Worm (Caenorhabditis elegans): Measurements from ENCODE around the gene T13C2.2.

Gene T13C2.2

ce11 chrII:6750929-6751328 is 41.1 kb upstream of the T13C2.2 start, which contains the start of gene F41G3.20:
TSS of gene F41G3.20 (minus strand) at chrII:6751029.
- TF ChIP-seq cnd-1 (tag; optimal IDR thresholded peaks at IDR 0.05), result no peak
- no peak for TF ChIP-seq nhr-2 (tag; optimal IDR thresholded peaks at IDR 0.05)
- no peak for TF ChIP-seq mab-5 (tag; optimal IDR thresholded peaks at IDR 0.05)
- TF ChIP-seq ham-2 (GFP tag; optimal IDR thresholded peaks at IDR 0.05), result no peak
- no peak for TF ChIP-seq ceh-39 (tag; optimal IDR thresholded peaks at IDR 0.05)
- no peak for TF ChIP-seq M03D4.4 (tag; optimal IDR thresholded peaks at IDR 0.05)
- TF ChIP-seq nhr-76 (tag; optimal IDR thresholded peaks at IDR 0.05), result no peak
- no peak for TF ChIP-seq lsy-2 (tag; optimal IDR thresholded peaks at IDR 0.05)
- TF ChIP-seq mep-1 (tag; optimal IDR thresholded peaks at IDR 0.05), result no peak
- TF ChIP-seq elt-3 (tag; optimal IDR thresholded peaks at IDR 0.05), result no peak
- TF ChIP-seq ztf-11 (tag; optimal IDR thresholded peaks at IDR 0.05), result no peak
- TF ChIP-seq bed-3 (GFP tag; optimal IDR thresholded peaks at IDR 0.05), result no peak
- no peak for TF ChIP-seq unc-39 (tag; optimal IDR thresholded peaks at IDR 0.05)
- TF ChIP-seq lin-13 (tag; optimal IDR thresholded peaks at IDR 0.05), result no peak
- no peak for TF ChIP-seq mls-2 (tag; optimal IDR thresholded peaks at IDR 0.05)
- no peak for TF ChIP-seq pha-4 (tag; optimal IDR thresholded peaks at IDR 0.05)

- TF ChIP-seq mep-1 (tag; optimal IDR thresholded peaks at IDR 0.05) (no peak), elt-1 (tag; optimal IDR thresholded peaks at IDR 0.05; ENCODE audit: borderline replicate concordance, insufficient read depth) (no peak), flh-1 (GFP tag; optimal IDR thresholded peaks at IDR 0.05) (no peak), elt-3 (tag; optimal IDR thresholded peaks at IDR 0.05) (no peak), ceh-83 (GFP tag; optimal IDR thresholded peaks at IDR 0.05) (no peak), bed-3 (GFP tag; optimal IDR thresholded peaks at IDR 0.05) (no peak), pha-4 (tag; optimal IDR thresholded peaks at IDR 0.05) (no peak), nhr-28 (tag; optimal IDR thresholded peaks at IDR 0.05) (no peak), ceh-39 (tag; optimal IDR thresholded peaks at IDR 0.05) (no peak), snpc-4 (tag; optimal IDR thresholded peaks at IDR 0.05) (no peak), ceh-43 (GFP tag; optimal IDR thresholded peaks at IDR 0.05) (no peak), M03D4.4 (tag; optimal IDR thresholded peaks at IDR 0.05) (no peak), drap-1 (GFP tag; optimal IDR thresholded peaks at IDR 0.05) (no peak), mab-5 (tag; optimal IDR thresholded peaks at IDR 0.05) (no peak), nhr-76 (tag; optimal IDR thresholded peaks at IDR 0.05) (no peak), cnd-1 (tag; optimal IDR thresholded peaks at IDR 0.05) (no peak), zip-8 (tag; optimal IDR thresholded peaks at IDR 0.05) (no peak), lin-13 (tag; optimal IDR thresholded peaks at IDR 0.05) (no peak), tbx-8 (GFP tag; optimal IDR thresholded peaks at IDR 0.05) (no peak)
Observed at ce11 chrII:6752027-6752426, 40.0 kb upstream of the T13C2.2 start, which contains the start of gene F41G3.19. TSS of gene F41G3.19 (minus strand) at chrII:6752127.

- TF ChIP-seq tbx-8 (GFP tag; optimal IDR thresholded peaks at IDR 0.05) (no peak), ztf-11 (tag; optimal IDR thresholded peaks at IDR 0.05) (no peak), lsy-2 (tag; optimal IDR thresholded peaks at IDR 0.05) (no peak), mep-1 (tag; optimal IDR thresholded peaks at IDR 0.05) (no peak), unc-62 (GFP tag; optimal IDR thresholded peaks at IDR 0.05) (no peak), sptf-1 (tag; optimal IDR thresholded peaks at IDR 0.05) (no peak), nhr-76 (tag; optimal IDR thresholded peaks at IDR 0.05) (no peak), blmp-1 (tag; optimal IDR thresholded peaks at IDR 0.05) (no peak), nhr-28 (tag; optimal IDR thresholded peaks at IDR 0.05) (no peak), nhr-237 (tag; optimal IDR thresholded peaks at IDR 0.05) (no peak)
Observed at ce11 chrII:6752850-6753249, 39.1 kb upstream of the T13C2.2 start, which contains the start of gene F41G3.21. TSS of gene F41G3.21 (minus strand) at chrII:6752950.

ce11 chrII:6754671-6755224 is 37.2 kb upstream of the T13C2.2 start, which contains the start of the genes srx-95 and fis-1:
TSS of gene srx-95 (minus strand) at chrII:6754771.
TSS of gene fis-1 (plus strand) at chrII:6755174.
- TF ChIP-seq unc-120 (tag; optimal IDR thresholded peaks at IDR 0.05; ENCODE audit: poor library complexity, severe bottlenecking) (no peak), mls-2 (tag; optimal IDR thresholded peaks at IDR 0.05) (no peak), ceh-43 (GFP tag; optimal IDR thresholded peaks at IDR 0.05) (no peak), ztf-11 (tag; optimal IDR thresholded peaks at IDR 0.05) (no peak)

ce11 chrII:6756232-6756631 is 35.8 kb upstream of the T13C2.2 start, which contains the start of gene F41G3.3:
TSS of gene F41G3.3 (plus strand) at chrII:6756532.
- TF ChIP-seq ceh-39 (tag; optimal IDR thresholded peaks at IDR 0.05) (no peak), lin-13 (tag; optimal IDR thresholded peaks at IDR 0.05) (no peak), ztf-11 (tag; optimal IDR thresholded peaks at IDR 0.05) (no peak), M03D4.4 (tag; optimal IDR thresholded peaks at IDR 0.05) (no peak), unc-62 (GFP tag; optimal IDR thresholded peaks at IDR 0.05) (no peak), mep-1 (tag; optimal IDR thresholded peaks at IDR 0.05) (no peak), tbx-8 (GFP tag; optimal IDR thresholded peaks at IDR 0.05) (no peak), cnd-1 (tag; optimal IDR thresholded peaks at IDR 0.05) (no peak), lsy-2 (tag; optimal IDR thresholded peaks at IDR 0.05) (no peak), ces-1 (GFP tag; optimal IDR thresholded peaks at IDR 0.05) (no peak), drap-1 (GFP tag; optimal IDR thresholded peaks at IDR 0.05) (no peak), nhr-2 (tag; optimal IDR thresholded peaks at IDR 0.05) (no peak), blmp-1 (tag; optimal IDR thresholded peaks at IDR 0.05) (no peak), unc-39 (tag; optimal IDR thresholded peaks at IDR 0.05) (no peak), snpc-4 (tag; optimal IDR thresholded peaks at IDR 0.05) (no peak), sem-2 (GFP tag; optimal IDR thresholded peaks at IDR 0.05) (no peak), mls-2 (tag; optimal IDR thresholded peaks at IDR 0.05) (no peak), zip-8 (tag; optimal IDR thresholded peaks at IDR 0.05) (no peak), sptf-1 (tag; optimal IDR thresholded peaks at IDR 0.05) (no peak)

Measured in whole organism, mixed stage, embryonic.